Worm (Caenorhabditis elegans) whole organism, L1 larva: ENCODE measurements around the gene puf-9.
A peak's percentile ranks its signal among the peaks of the same experiment; 100 is the strongest.

ENCODE experiments used
- C04F5.9 ChIP-seq: sonication (generic microtip); optimal IDR thresholded peaks from 2 replicates; lab custom pipeline; 2016; ENCODE audit warnings: missing genetic modification characterization, missing compliant biosample characterization
- C16A3.4 ChIP-seq: fragments of 150-350 bp; optimal IDR thresholded peaks from 2 replicates; lab custom pipeline; 2014; ENCODE audit warnings: missing biosample characterization, missing genetic modification characterization
- C34B4.2 ChIP-seq: sonication (generic microtip); optimal IDR thresholded peaks from 2 replicates; lab custom pipeline; 2017; ENCODE audit warnings: mild to moderate bottlenecking, missing genetic modification characterization, missing compliant biosample characterization
- aha-1 ChIP-seq: fragments of 150-350 bp; optimal IDR thresholded peaks from 2 replicates; lab custom pipeline; 2014; ENCODE audit warnings: missing biosample characterization, missing genetic modification characterization
- alr-1 ChIP-seq: fragments of 200-800 bp; sonication (Bioruptor generic); optimal IDR thresholded peaks from 2 replicates; lab custom pipeline; 2018; ENCODE audit warnings: borderline replicate concordance, mild to moderate bottlenecking, missing genetic modification characterization, missing compliant biosample characterization
- blmp-1 ChIP-seq: fragments of 150-350 bp; optimal IDR thresholded peaks from 2 replicates; lab custom pipeline; 2014; ENCODE audit warnings: missing biosample characterization, missing genetic modification characterization
- ces-1 ChIP-seq: fragments of 150-350 bp; optimal IDR thresholded peaks from 2 replicates; lab custom pipeline; 2014; ENCODE audit warnings: missing biosample characterization, missing genetic modification reagents, missing genetic modification characterization
- dpl-1 ChIP-seq, 3 experiments: fragments of 150-350 bp in 2 of 3; sonication (generic microtip) in 1 of 3; optimal IDR thresholded peaks; 2 replicates each; lab custom pipeline; 2014 to 2017; ENCODE audit warnings: missing biosample characterization in 3 of 3, missing genetic modification characterization in 3 of 3, missing genetic modification reagents in 3 of 3
- dsc-1 ChIP-seq: sonication (generic microtip); optimal IDR thresholded peaks from 2 replicates; lab custom pipeline; 2016; ENCODE audit warnings: mild to moderate bottlenecking, missing genetic modification characterization, missing compliant biosample characterization
- efl-1 ChIP-seq, 4 experiments: fragments of 150-350 bp; optimal IDR thresholded peaks in 3 of 4; peaks in 1 of 4; 1 replicate in 1 of 4; 2 replicates in 3 of 4; lab custom pipeline; 2014; ENCODE audit warnings: missing biosample characterization in 2 of 4, missing genetic modification characterization in 2 of 4, missing genetic modification reagents in 2 of 4
- elt-2 ChIP-seq: sonication (generic microtip); optimal IDR thresholded peaks from 2 replicates; lab custom pipeline; 2016; ENCODE audit warnings: missing genetic modification characterization, mild to moderate bottlenecking, inconsistent platforms, missing compliant biosample characterization, missing genetic modification reagents
- elt-3 ChIP-seq, 6 experiments: fragments of 150-350 bp in 1 of 6; sonication (generic microtip); optimal IDR thresholded peaks; 2 replicates each; lab custom pipeline; 2017 to 2018; ENCODE audit warnings: missing biosample characterization in 6 of 6, missing genetic modification characterization in 6 of 6, inconsistent platforms in 1 of 6
- fkh-10 ChIP-seq: sonication (generic microtip); optimal IDR thresholded peaks from 2 replicates; lab custom pipeline; 2017; ENCODE audit warnings: missing biosample characterization, missing genetic modification reagents, missing genetic modification characterization
- fkh-4 ChIP-seq: sonication (generic microtip); optimal IDR thresholded peaks from 2 replicates; lab custom pipeline; 2016; ENCODE audit warnings: missing compliant biosample characterization, missing genetic modification characterization, borderline replicate concordance
- grh-1 ChIP-seq: fragments of 200-800 bp; sonication (Bioruptor generic); IDR thresholded peaks from 2 replicates; pipeline ENCODE4 v1.3.6; 2022; ENCODE audit warnings: missing genetic modification reagents, missing genetic modification characterization, missing compliant biosample characterization
- hlh-4 ChIP-seq: sonication (generic microtip); optimal IDR thresholded peaks from 2 replicates; lab custom pipeline; 2016; ENCODE audit warnings: mild to moderate bottlenecking, missing genetic modification characterization, missing compliant biosample characterization
- hpl-2 ChIP-seq: fragments of 150-350 bp; optimal IDR thresholded peaks from 2 replicates; lab custom pipeline; 2014; ENCODE audit warnings: missing biosample characterization, missing genetic modification reagents, missing genetic modification characterization
- irx-1 ChIP-seq: sonication (generic microtip); optimal IDR thresholded peaks from 2 replicates; lab custom pipeline; 2016; ENCODE audit warnings: missing genetic modification characterization, missing compliant biosample characterization
- jun-1 ChIP-seq: fragments of 150-350 bp; optimal IDR thresholded peaks from 2 replicates; lab custom pipeline; 2014; ENCODE audit warnings: missing biosample characterization, missing genetic modification reagents, missing genetic modification characterization
- lin-13 ChIP-seq: fragments of 150-350 bp; optimal IDR thresholded peaks from 2 replicates; lab custom pipeline; 2014; ENCODE audit warnings: missing biosample characterization, missing genetic modification reagents, missing genetic modification characterization
- lin-14 ChIP-seq: fragments of 200-800 bp; sonication (Bioruptor generic); optimal IDR thresholded peaks from 2 replicates; lab custom pipeline; 2018; ENCODE audit warnings: mild to moderate bottlenecking, missing genetic modification characterization, moderate library complexity, missing compliant biosample characterization
- lin-35 ChIP-seq, 2 experiments: fragments of 150-350 bp; optimal IDR thresholded peaks; 2 replicates each; lab custom pipeline; 2014; ENCODE audit warnings: missing biosample characterization in 2 of 2, missing genetic modification characterization in 2 of 2, missing genetic modification reagents in 2 of 2
- lin-39 ChIP-seq: fragments of 150-350 bp; optimal IDR thresholded peaks from 2 replicates; lab custom pipeline; 2014; ENCODE audit warnings: missing biosample characterization, missing genetic modification reagents, missing genetic modification characterization
- lir-3 ChIP-seq: sonication (generic microtip); optimal IDR thresholded peaks from 2 replicates; lab custom pipeline; 2016; ENCODE audit warnings: mild to moderate bottlenecking, missing genetic modification characterization, moderate library complexity, missing compliant biosample characterization; ENCODE audit not compliant: poor library complexity
- lsy-2 ChIP-seq, 2 experiments: fragments of 150-350 bp; optimal IDR thresholded peaks; 2 replicates each; lab custom pipeline; 2014; ENCODE audit warnings: missing biosample characterization in 2 of 2, missing genetic modification characterization in 2 of 2
- mdl-1 ChIP-seq, 2 experiments: fragments of 150-350 bp; optimal IDR thresholded peaks; 2 replicates each; lab custom pipeline; 2014 to 2017; ENCODE audit warnings: missing biosample characterization in 2 of 2, missing genetic modification characterization in 2 of 2, inconsistent platforms in 1 of 2
- mep-1 ChIP-seq: fragments of 150-350 bp; optimal IDR thresholded peaks from 2 replicates; lab custom pipeline; 2014; ENCODE audit warnings: missing biosample characterization, missing genetic modification characterization
- nhr-19 ChIP-seq: fragments of 200-800 bp; sonication (Bioruptor generic); conservative IDR thresholded peaks from 2 replicates; pipeline ENCODE4 v1.3.6; 2022; ENCODE audit warnings: missing genetic modification characterization, missing compliant biosample characterization
- nhr-20 ChIP-seq: sonication (generic microtip); optimal IDR thresholded peaks from 2 replicates; lab custom pipeline; 2016; ENCODE audit warnings: mild to moderate bottlenecking, missing genetic modification characterization, missing compliant biosample characterization
- nhr-28 ChIP-seq: fragments of 150-350 bp; optimal IDR thresholded peaks from 2 replicates; lab custom pipeline; 2014; ENCODE audit warnings: missing biosample characterization, missing genetic modification characterization
- nhr-71 ChIP-seq: sonication (generic microtip); optimal IDR thresholded peaks from 2 replicates; lab custom pipeline; 2016; ENCODE audit warnings: mild to moderate bottlenecking, missing genetic modification characterization, moderate library complexity, missing compliant biosample characterization
- nhr-76 ChIP-seq: sonication (generic microtip); optimal IDR thresholded peaks from 2 replicates; lab custom pipeline; 2017; ENCODE audit warnings: missing biosample characterization, missing genetic modification characterization
- nhr-85 ChIP-seq: sonication (generic microtip); peaks from one replicate; lab custom pipeline; 2016; ENCODE audit warnings: missing genetic modification characterization, inconsistent platforms, missing compliant biosample characterization
- pag-3 ChIP-seq: sonication (generic microtip); optimal IDR thresholded peaks from 2 replicates; lab custom pipeline; 2017; ENCODE audit warnings: missing genetic modification characterization, mild to moderate bottlenecking, missing compliant biosample characterization, antibody characterized with exemption, borderline replicate concordance; ENCODE audit not compliant: insufficient read depth
- pax-3 ChIP-seq: fragments of 200-800 bp; sonication (Bioruptor generic); optimal IDR thresholded peaks from 2 replicates; lab custom pipeline; 2018; ENCODE audit warnings: mild to moderate bottlenecking, missing genetic modification characterization, moderate library complexity, missing compliant biosample characterization
- rnt-1 ChIP-seq: sonication (generic microtip); optimal IDR thresholded peaks from 2 replicates; lab custom pipeline; 2016; ENCODE audit warnings: mild to moderate bottlenecking, missing genetic modification characterization, moderate library complexity, missing compliant biosample characterization
- skn-1 ChIP-seq: fragments of 150-350 bp; optimal IDR thresholded peaks from 2 replicates; lab custom pipeline; 2014; ENCODE audit warnings: missing biosample characterization, missing genetic modification characterization
- snpc-4 ChIP-seq: fragments of 150-350 bp; optimal IDR thresholded peaks from 2 replicates; lab custom pipeline; 2014; ENCODE audit warnings: missing biosample characterization, missing genetic modification characterization
- snu-23 ChIP-seq: sonication (generic microtip); optimal IDR thresholded peaks from 2 replicates; lab custom pipeline; 2016; ENCODE audit warnings: missing genetic modification characterization, missing compliant biosample characterization
- swsn-7 ChIP-seq: sonication (generic microtip); optimal IDR thresholded peaks from 2 replicates; lab custom pipeline; 2016; ENCODE audit warnings: missing genetic modification characterization, missing compliant biosample characterization
- unc-62 ChIP-seq: fragments of 150-350 bp; optimal IDR thresholded peaks from 2 replicates; lab custom pipeline; 2014; ENCODE audit warnings: missing biosample characterization, missing genetic modification reagents, missing genetic modification characterization
- ztf-4 ChIP-seq: fragments of 150-350 bp; optimal IDR thresholded peaks from 2 replicates; lab custom pipeline; 2014; ENCODE audit warnings: missing biosample characterization, missing genetic modification characterization

The puf-9 gene

DNA sequence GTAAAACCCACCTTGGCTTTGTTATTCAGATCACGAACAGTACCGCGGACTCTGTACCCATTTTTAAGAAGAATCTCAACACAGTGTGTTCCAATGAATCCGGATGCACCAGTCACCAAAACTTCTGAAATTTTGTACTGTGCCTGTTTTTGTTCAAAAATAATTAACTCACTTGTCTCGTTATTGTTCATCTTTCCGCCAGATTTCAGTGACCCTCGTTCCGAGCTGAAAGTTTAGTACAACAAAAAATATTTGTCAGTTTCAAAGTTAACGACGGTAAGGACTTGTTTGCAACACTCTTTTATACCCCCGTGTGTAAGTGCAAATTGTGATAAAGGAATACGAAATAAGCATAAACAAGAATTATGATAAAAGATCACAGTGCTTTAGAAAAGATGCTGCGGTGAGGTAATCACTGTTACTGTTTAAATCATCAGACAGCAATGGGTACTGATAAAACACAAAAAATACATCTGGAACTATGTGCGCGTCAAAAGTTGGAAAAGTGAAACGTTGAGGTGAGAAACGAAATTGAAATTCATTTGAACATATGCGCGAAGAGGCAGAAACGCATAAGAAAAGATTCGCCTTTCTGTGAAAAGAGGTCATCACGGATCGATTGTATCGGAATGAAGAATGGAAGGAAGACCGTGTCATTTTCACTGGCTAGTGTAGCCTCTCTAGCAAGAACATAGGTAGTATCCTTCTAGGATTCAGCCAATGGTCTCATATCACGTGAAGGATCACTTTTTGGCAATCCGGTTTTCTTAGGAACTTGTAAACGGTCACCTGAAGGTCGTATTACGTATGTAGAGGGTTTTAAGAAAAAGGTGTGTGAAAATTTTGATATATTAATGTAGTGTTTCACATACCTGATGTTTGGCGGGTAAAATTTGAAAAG lies 6.6 kb upstream of the puf-9 start, which contains the start of gene F13D11.4:
Gene F13D11.4 (minus strand): TSS at position 225 of the 901 bp plus-strand sequence.
- TF ChIP-seq ces-1 (GFP tag; lab: Kevin White, UChicago) (no peak), nhr-76 (no peak), nhr-20 (tag; lab: Kevin White, UChicago) (peak; percentile 9), skn-1 (tag; lab: Kevin White, UChicago) (no peak), fkh-4 (tag; lab: Kevin White, UChicago) (no peak), snpc-4 (no peak), C34B4.2 (tag; lab: Kevin White, UChicago) (no peak), unc-62 (GFP tag; lab: Kevin White, UChicago) (no peak), swsn-7 (tag; lab: Kevin White, UChicago) (no peak), lsy-2 (tag; optimal IDR thresholded peaks at IDR 0.05; lab: Kevin White, UChicago) (peak in 1 of 2 experiments; percentile 50), nhr-71 (tag; lab: Kevin White, UChicago) (peak; percentile 23), ztf-4 (tag; lab: Kevin White, UChicago) (no peak), elt-2 (tag; lab: Kevin White, UChicago) (peak; percentile 86), rnt-1 (tag; lab: Kevin White, UChicago) (no peak), pax-3 (tag; lab: Kevin White, UChicago) (no peak), nhr-85 (tag; lab: Kevin White, UChicago) (peak; percentile 89), snu-23 (GFP tag; lab: Kevin White, UChicago) (peak; percentile 14), efl-1 (optimal IDR thresholded peaks at IDR 0.05; lab: Kevin White, UChicago) (no peak), efl-1 (GFP tag; optimal IDR thresholded peaks at IDR 0.05 in 1 of 2; lab: Kevin White, UChicago) (peak in 1 of 2 experiments; percentile 61), grh-1 (GFP tag; lab: Robert Waterston, UW) (peak; percentile 43; the same call in 1 of the 2 replicates), blmp-1 (tag; lab: Kevin White, UChicago) (peak; percentile 98), nhr-28 (no peak), jun-1 (tag; lab: Kevin White, UChicago) (no peak), dsc-1 (tag; lab: Kevin White, UChicago) (no peak), alr-1 (tag; lab: Kevin White, UChicago) (no peak), fkh-10 (GFP tag; lab: Kevin White, UChicago) (no peak), elt-3 (tag; optimal IDR thresholded peaks at IDR 0.05; lab: Kevin White, UChicago) (peak in 2 of 6 experiments; percentile 21 to 43), lin-14 (peak; percentile 38), C04F5.9 (no peak), dpl-1 (GFP tag; optimal IDR thresholded peaks at IDR 0.05; lab: Kevin White, UChicago) (no peak), hpl-2 (GFP tag; lab: Kevin White, UChicago) (no peak), pag-3 (tag; lab: Kevin White, UChicago) (no peak)

DNA sequence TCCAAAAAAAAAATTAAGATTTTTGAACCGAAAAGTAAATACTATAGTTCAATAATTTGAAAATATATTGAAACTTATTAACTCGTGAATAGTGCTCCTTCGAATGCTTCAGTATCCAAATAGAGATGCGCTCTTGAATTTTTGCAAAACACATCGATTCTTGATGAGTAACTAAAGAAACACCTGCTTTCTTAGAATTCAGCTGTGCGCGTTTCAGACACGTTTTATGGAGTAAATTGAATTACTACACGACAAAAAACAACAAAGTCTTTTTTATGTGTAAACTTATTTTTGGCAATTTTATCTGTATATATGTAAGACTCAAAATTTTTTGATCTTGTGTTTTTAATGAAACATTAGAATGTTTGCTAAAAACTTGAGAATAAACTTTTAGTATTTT lies 4.9 kb upstream of the puf-9 start:
- TF ChIP-seq C16A3.4 (tag; lab: Kevin White, UChicago): no peak
- TF ChIP-seq mdl-1 (tag; optimal IDR thresholded peaks at IDR 0.05; lab: Kevin White, UChicago): no peak
- no peak for TF ChIP-seq lin-13 (GFP tag; lab: Kevin White, UChicago)
- TF ChIP-seq mep-1 (tag; lab: Kevin White, UChicago): no peak
- TF ChIP-seq hlh-4 (tag; lab: Kevin White, UChicago): peak; percentile 95
- TF ChIP-seq, all 84 proteins: peak for 1

DNA sequence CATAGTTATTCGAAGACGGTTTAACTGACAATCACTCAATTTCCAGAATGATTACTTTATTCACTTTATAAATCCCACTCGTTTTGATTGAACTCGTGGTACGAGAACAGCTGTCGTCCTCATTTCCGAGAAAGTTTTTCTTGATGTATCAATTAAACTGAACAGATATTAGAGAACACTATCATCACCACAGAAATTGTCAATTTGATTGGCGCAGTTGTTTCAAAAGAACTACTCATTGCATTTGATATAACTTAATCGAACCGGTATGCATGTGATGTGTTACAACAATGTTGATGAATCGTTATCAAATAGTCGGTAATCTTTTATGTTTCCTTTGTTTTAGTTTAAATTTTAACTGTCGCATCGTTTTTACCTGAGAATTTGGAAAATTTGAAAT lies 4.4 kb upstream of the puf-9 start:
- peak in 1 of 6 experiments; percentile 64 for TF ChIP-seq elt-3 (tag; optimal IDR thresholded peaks at IDR 0.05; lab: Kevin White, UChicago)
- peak; percentile 12 for TF ChIP-seq lir-3 (tag; lab: Kevin White, UChicago)
- peak in 1 of 2 experiments; percentile 47 for TF ChIP-seq lin-35 (GFP tag; optimal IDR thresholded peaks at IDR 0.05; lab: Kevin White, UChicago)
- TF ChIP-seq efl-1 (optimal IDR thresholded peaks at IDR 0.05; lab: Kevin White, UChicago): no peak
- TF ChIP-seq efl-1 (GFP tag; optimal IDR thresholded peaks at IDR 0.05 in 1 of 2; lab: Kevin White, UChicago): no peak
- peak; percentile 43 for TF ChIP-seq hlh-4 (tag; lab: Kevin White, UChicago)
- TF ChIP-seq dpl-1 (GFP tag; optimal IDR thresholded peaks at IDR 0.05; lab: Kevin White, UChicago): no peak
- TF ChIP-seq irx-1 (tag; lab: Kevin White, UChicago): no peak
- peak; percentile 37 for TF ChIP-seq blmp-1 (tag; lab: Kevin White, UChicago)
- no peak for TF ChIP-seq C04F5.9
- peak; percentile 40 for TF ChIP-seq nhr-20 (tag; lab: Kevin White, UChicago)
- TF ChIP-seq lsy-2 (tag; optimal IDR thresholded peaks at IDR 0.05; lab: Kevin White, UChicago): peak in 1 of 2 experiments; percentile 28
- TF ChIP-seq ztf-4 (tag; lab: Kevin White, UChicago): peak; percentile 43
- TF ChIP-seq nhr-85 (tag; lab: Kevin White, UChicago): peak; percentile 56
- TF ChIP-seq rnt-1 (tag; lab: Kevin White, UChicago): peak; percentile 44
- TF ChIP-seq nhr-71 (tag; lab: Kevin White, UChicago): peak; percentile 79
- TF ChIP-seq lin-39 (tag; lab: Kevin White, UChicago): peak; percentile 6
- TF ChIP-seq snu-23 (GFP tag; lab: Kevin White, UChicago): peak; percentile 49
- peak; percentile 86 for TF ChIP-seq lin-14
- no peak for TF ChIP-seq grh-1 (GFP tag; lab: Robert Waterston, UW)
- peak; percentile 40 for TF ChIP-seq nhr-19
- no peak for TF ChIP-seq aha-1 (tag; lab: Kevin White, UChicago)
- TF ChIP-seq lin-13 (GFP tag; lab: Kevin White, UChicago): peak; percentile 18
